Fruit fly (Drosophila melanogaster): ENCODE data around the gene CG32453.

Gene CG32453

DNA sequence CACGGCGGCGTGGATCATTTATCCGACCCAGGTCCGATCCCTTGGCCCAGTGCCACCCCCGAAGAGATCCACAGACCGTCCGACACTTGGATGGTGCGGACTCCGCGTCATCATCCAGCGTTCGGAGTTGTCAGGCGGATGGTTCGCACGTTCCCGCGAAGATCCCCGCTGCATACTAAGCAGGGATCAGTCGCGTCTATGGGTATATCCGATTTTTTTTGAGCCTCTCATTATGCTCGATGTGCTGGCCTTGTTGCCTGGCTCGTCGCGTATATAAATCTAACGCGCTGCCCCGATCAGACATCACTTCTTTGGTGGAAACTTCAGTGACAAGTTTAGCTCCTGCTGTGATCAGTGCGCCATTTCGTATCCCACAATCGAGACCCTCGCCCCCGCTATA, 14.8 kb downstream of the CG32453 start, which contains the start of gene CG11370:
Gene CG11370 (plus strand): TSS at position 301 of the 400 bp plus-strand sequence.
- TF ChIP-seq CG11456 (GFP tag; IDR thresholded peaks at IDR 0.05) = 0 out of 3 replicates have a peak, but pooled peaks have one; percentile 22
- TF ChIP-seq Mes4 (GFP tag; optimal IDR thresholded peaks at IDR 0.05) = no peak

- TF ChIP-seq crp (GFP tag; optimal IDR thresholded peaks at IDR 0.05) (no peak), Chrac-16 (GFP tag; optimal IDR thresholded peaks at IDR 0.05) (no peak), Sin3A (optimal IDR thresholded peaks at IDR 0.05) (no peak), stwl (tag; optimal IDR thresholded peaks at IDR 0.05) (peak; percentile 12), Dip2 (GFP tag; IDR thresholded peaks at IDR 0.05) (peak; percentile 61), H2.0 (GFP tag; IDR thresholded peaks at IDR 0.05) (no peak), CG13296 (GFP tag; optimal IDR thresholded peaks at IDR 0.05) (no peak), CG15601 (tag; optimal IDR thresholded peaks at IDR 0.05) (peak; percentile 93), CTCF (GFP tag; optimal IDR thresholded peaks at IDR 0.05) (peak; percentile 88), Hmx (GFP tag; optimal IDR thresholded peaks at IDR 0.05) (no peak), CG16779 (GFP tag; IDR thresholded peaks at IDR 0.05) (no peak), CG2678 (tag; optimal IDR thresholded peaks at IDR 0.05) (no peak), CG13894 (tag; optimal IDR thresholded peaks at IDR 0.05) (no peak), sima (GFP tag; optimal IDR thresholded peaks at IDR 0.05) (no peak), CG4404 (GFP tag; IDR thresholded peaks at IDR 0.05) (no peak)
Observed at dm6 chr3L:22713605-22714004, 16.6 kb downstream of the CG32453 start.

- TF ChIP-seq gsb (GFP tag; IDR thresholded peaks at IDR 0.05) = 0 out of 2 replicates have a peak, but pooled peaks have one; percentile 30
- peak; percentile 53; the same call in 1 of the 2 replicates for TF ChIP-seq CG6272 (GFP tag; IDR thresholded peaks at IDR 0.05)
- no peak for TF ChIP-seq salm (tag; optimal IDR thresholded peaks at IDR 0.05)
- peak; percentile 64 for TF ChIP-seq CG16813 (GFP tag; IDR thresholded peaks at IDR 0.05; ENCODE audit: partially characterized antibody)
- TF ChIP-seq ssp (GFP tag; IDR thresholded peaks at IDR 0.05) = peak; percentile 74
- peak; percentile 47 for TF ChIP-seq exex (tag; optimal IDR thresholded peaks at IDR 0.05)
- peak; percentile 70; the same call in 2 of the 3 replicates for TF ChIP-seq dysf (GFP tag; IDR thresholded peaks at IDR 0.05)
- no peak for TF ChIP-seq CG15479 (GFP tag; optimal IDR thresholded peaks at IDR 0.05)
- no peak for TF ChIP-seq mld (GFP tag; IDR thresholded peaks at IDR 0.05; ENCODE audit: partially characterized antibody)
- TF ChIP-seq CG4404 (GFP tag; IDR thresholded peaks at IDR 0.05) = peak; percentile 69; the same call in 1 of the 2 replicates
- peak; percentile 77 for TF ChIP-seq CG18262 (tag; optimal IDR thresholded peaks at IDR 0.05)
- TF ChIP-seq CG1233 (GFP tag; optimal IDR thresholded peaks at IDR 0.05) = peak; percentile 58
- TF ChIP-seq YL-1 (GFP tag; optimal IDR thresholded peaks at IDR 0.05) = peak; percentile 62
- no peak for TF ChIP-seq lov (optimal IDR thresholded peaks at IDR 0.05)
- peak; percentile 45; the same call in 1 of the 3 replicates for TF ChIP-seq lov (GFP tag; IDR thresholded peaks at IDR 0.05)
- TF ChIP-seq CG14965 (GFP tag; optimal IDR thresholded peaks at IDR 0.05; ENCODE audit: borderline replicate concordance) = no peak
- TF ChIP-seq CG7963 (GFP tag; IDR thresholded peaks at IDR 0.05; ENCODE audit: partially characterized antibody) = no peak
- TF ChIP-seq Sox102F (GFP tag; optimal IDR thresholded peaks at IDR 0.05) = peak; percentile 75
- TF ChIP-seq psq (GFP tag; optimal IDR thresholded peaks at IDR 0.05) = no peak
- TF ChIP-seq Dbx (GFP tag; IDR thresholded peaks at IDR 0.05) = peak; percentile 82
- peak; percentile 66 for TF ChIP-seq D19A (tag; optimal IDR thresholded peaks at IDR 0.05)
- peak; percentile 73 for TF ChIP-seq CG12104 (GFP tag; optimal IDR thresholded peaks at IDR 0.05)
- TF ChIP-seq mam (GFP tag; optimal IDR thresholded peaks at IDR 0.05) = peak; percentile 76
- TF ChIP-seq Nf-YC (tag; optimal IDR thresholded peaks at IDR 0.05) = peak; percentile 69
- peak; percentile 81 for TF ChIP-seq CG30020 (tag; optimal IDR thresholded peaks at IDR 0.05)
- peak; percentile 70 for TF ChIP-seq al (GFP tag; IDR thresholded peaks at IDR 0.05)
- 0 out of 2 replicates have a peak, but pooled peaks have one; percentile 27 for TF ChIP-seq CG43689 (GFP tag; IDR thresholded peaks at IDR 0.05)
- TF ChIP-seq ase (GFP tag; IDR thresholded peaks at IDR 0.05) = peak; percentile 65
- no peak for TF ChIP-seq CG10274 (GFP tag; optimal IDR thresholded peaks at IDR 0.05)
- peak in 1 of 2 experiments; percentile 44 for TF ChIP-seq crp (GFP tag; optimal IDR thresholded peaks at IDR 0.05)
- peak; percentile 69 for TF ChIP-seq dmrt99B (tag; optimal IDR thresholded peaks at IDR 0.05)
- TF ChIP-seq bigmax (GFP tag; optimal IDR thresholded peaks at IDR 0.05) = no peak
- TF ChIP-seq CG10462 (GFP tag; optimal IDR thresholded peaks at IDR 0.05) = peak; percentile 61
Observed at dm6 chr3L:22717137-22717767, 20.2 kb downstream of the CG32453 start, which contains the start of the genes ArfGAP3 and CG32452. Gene ArfGAP3, minus strand, starts transcription at chr3L:22717577. Gene CG32452, plus strand, starts transcription at chr3L:22717728.
